Worm (Caenorhabditis elegans) whole organism, early embryonic: ENCODE measurements around the gene lgc-35.

ENCODE experiments used
- ama-1 ChIP-seq: fragments of 150-350 bp; optimal IDR thresholded peaks from 2 replicates; lab custom pipeline; 2014
- ceh-36 ChIP-seq: sonication (generic microtip); optimal IDR thresholded peaks from 2 replicates; lab custom pipeline; 2016; ENCODE audit warnings: missing genetic modification characterization, inconsistent platforms, missing compliant biosample characterization
- ets-7 ChIP-seq: sonication (generic microtip); optimal IDR thresholded peaks from 2 replicates; lab custom pipeline; 2016; ENCODE audit warnings: missing genotype, missing genetic modification characterization, missing compliant biosample characterization
- flt-1 ChIP-seq: fragments of 200-800 bp; sonication (Bioruptor generic); IDR thresholded peaks from 2 replicates; pipeline ENCODE4 v1.3.6; 2022; ENCODE audit warnings: missing genetic modification characterization, missing compliant biosample characterization
- hmbx-1 ChIP-seq: sonication (generic microtip); optimal IDR thresholded peaks from 2 replicates; lab custom pipeline; 2016; ENCODE audit warnings: mild to moderate bottlenecking, missing genetic modification characterization, missing compliant biosample characterization
- hnd-1 ChIP-seq: sonication (generic microtip); optimal IDR thresholded peaks from 2 replicates; lab custom pipeline; 2016; ENCODE audit warnings: missing genetic modification characterization, missing compliant biosample characterization
- scrt-1 ChIP-seq: fragments of 200-800 bp; sonication (Bioruptor generic); IDR thresholded peaks from 2 replicates; pipeline ENCODE4 v1.3.6; 2022; ENCODE audit warnings: missing genetic modification characterization, missing compliant biosample characterization
- sea-1 ChIP-seq: fragments of 200-800 bp; sonication (Bioruptor generic); conservative IDR thresholded peaks from 2 replicates; pipeline ENCODE4 v1.3.6; 2022; ENCODE audit warnings: missing genetic modification characterization, missing compliant biosample characterization
- tbx-11 ChIP-seq: fragments of 200-800 bp; sonication (Bioruptor generic); IDR thresholded peaks from 2 replicates; pipeline ENCODE4 v1.3.6; 2022; ENCODE audit warnings: missing genetic modification characterization, missing compliant biosample characterization
- tbx-37 ChIP-seq: fragments of 200-800 bp; sonication (Bioruptor generic); conservative IDR thresholded peaks from 2 replicates; pipeline ENCODE4 v1.3.6; 2022; ENCODE audit warnings: missing genetic modification reagents, missing genetic modification characterization, missing compliant biosample characterization
- tra-4 ChIP-seq: sonication (generic microtip); optimal IDR thresholded peaks from 2 replicates; lab custom pipeline; 2017; ENCODE audit warnings: missing genetic modification characterization, missing compliant biosample characterization

- TF ChIP-seq ama-1: no peak
- no peak for TF ChIP-seq flt-1
- TF ChIP-seq hnd-1: no peak
- no peak for TF ChIP-seq tbx-11
- no peak for TF ChIP-seq tbx-37
- no peak for TF ChIP-seq sea-1 (GFP tag; lab: Robert Waterston, UW)
- no peak for TF ChIP-seq ceh-36 (tag; lab: Kevin White, UChicago)
- TF ChIP-seq scrt-1: no peak
- no peak for TF ChIP-seq tra-4 (tag; lab: Kevin White, UChicago)
- no peak for TF ChIP-seq ets-7 (tag; lab: Kevin White, UChicago)
- no peak for TF ChIP-seq hmbx-1 (tag; lab: Kevin White, UChicago)
Observed at ce11 chrII:12808746-12809145, 31.2 kb downstream of the lgc-35 start.
